Worm (Caenorhabditis elegans) whole organism, late embryonic: ENCODE data around the gene clec-41.

Experiments used
- C08G9.2 ChIP-seq: sonication (generic microtip); optimal IDR thresholded peaks from 2 replicates; lab custom pipeline; 2016; ENCODE audit warnings: mild to moderate bottlenecking, missing genetic modification characterization, moderate library complexity, missing compliant biosample characterization
- C38D4.7 ChIP-seq: fragments of 200-800 bp; sonication (Bioruptor generic); optimal IDR thresholded peaks from 2 replicates; lab custom pipeline; 2018; ENCODE audit warnings: mild to moderate bottlenecking, missing genetic modification characterization, moderate library complexity, missing compliant biosample characterization
- F13H6.1 ChIP-seq: sonication (generic microtip); optimal IDR thresholded peaks from 2 replicates; lab custom pipeline; 2016; ENCODE audit warnings: missing genetic modification characterization, missing compliant biosample characterization
- K02D7.2 ChIP-seq: sonication (generic microtip); optimal IDR thresholded peaks from 2 replicates; lab custom pipeline; 2017; ENCODE audit warnings: mild to moderate bottlenecking, missing genetic modification characterization, missing compliant biosample characterization
- K09A11.1 ChIP-seq: sonication (generic microtip); optimal IDR thresholded peaks from 2 replicates; lab custom pipeline; 2017; ENCODE audit warnings: antibody characterized with exemption, mild to moderate bottlenecking, missing genetic modification characterization, missing compliant biosample characterization; ENCODE audit not compliant: insufficient read depth
- T23F11.4 ChIP-seq: fragments of 200-800 bp; sonication (Bioruptor generic); optimal IDR thresholded peaks from 2 replicates; lab custom pipeline; 2018; ENCODE audit warnings: mild to moderate bottlenecking, missing genetic modification characterization, missing compliant biosample characterization
- ama-1 ChIP-seq: fragments of 150-350 bp; optimal IDR thresholded peaks from 2 replicates; lab custom pipeline; 2014
- ceh-14 ChIP-seq: sonication (generic microtip); optimal IDR thresholded peaks from 2 replicates; lab custom pipeline; 2016; ENCODE audit warnings: missing genotype, missing genetic modification characterization, missing compliant biosample characterization
- ceh-19 ChIP-seq: fragments of 200-800 bp; sonication (Bioruptor generic); optimal IDR thresholded peaks from 2 replicates; lab custom pipeline; 2018; ENCODE audit warnings: mild to moderate bottlenecking, missing genetic modification characterization, missing compliant biosample characterization
- ceh-22 ChIP-seq: sonication (generic microtip); optimal IDR thresholded peaks from 2 replicates; lab custom pipeline; 2017; ENCODE audit warnings: missing biosample characterization, missing genetic modification characterization
- ceh-24 ChIP-seq: sonication (generic microtip); optimal IDR thresholded peaks from 2 replicates; lab custom pipeline; 2016; ENCODE audit warnings: mild to moderate bottlenecking, missing genetic modification characterization, missing compliant biosample characterization
- ceh-30 ChIP-seq: fragments of 150-350 bp; optimal IDR thresholded peaks from 2 replicates; lab custom pipeline; 2014; ENCODE audit warnings: missing biosample characterization, missing genetic modification characterization
- ceh-34 ChIP-seq: sonication (generic microtip); optimal IDR thresholded peaks from 2 replicates; lab custom pipeline; 2016; ENCODE audit warnings: mild to moderate bottlenecking, missing genetic modification characterization, missing compliant biosample characterization
- ceh-45 ChIP-seq: fragments of 200-800 bp; sonication (Bioruptor generic); IDR thresholded peaks from 2 replicates; pipeline ENCODE4 v1.3.6; 2022; ENCODE audit warnings: missing genetic modification reagents, missing genetic modification characterization, missing compliant biosample characterization
- ceh-6 ChIP-seq: fragments of 200-800 bp; sonication (Bioruptor generic); optimal IDR thresholded peaks from 2 replicates; lab custom pipeline; 2018; ENCODE audit warnings: mild to moderate bottlenecking, missing genetic modification characterization, missing compliant biosample characterization
- che-1 ChIP-seq: sonication (generic microtip); optimal IDR thresholded peaks from 2 replicates; lab custom pipeline; 2016; ENCODE audit warnings: mild to moderate bottlenecking, missing genetic modification characterization, missing compliant biosample characterization
- dmd-4 ChIP-seq: sonication (generic microtip); optimal IDR thresholded peaks from 2 replicates; lab custom pipeline; 2016; ENCODE audit warnings: borderline replicate concordance, missing genetic modification characterization, missing compliant biosample characterization
- dve-1 ChIP-seq: sonication (generic microtip); optimal IDR thresholded peaks from 2 replicates; lab custom pipeline; 2017; ENCODE audit warnings: antibody characterized with exemption, mild to moderate bottlenecking, missing genetic modification characterization, missing compliant biosample characterization
- elt-2 ChIP-seq: sonication (generic microtip); optimal IDR thresholded peaks from 2 replicates; lab custom pipeline; 2016; ENCODE audit warnings: missing genetic modification reagents, missing genetic modification characterization, missing compliant biosample characterization
- ets-4 ChIP-seq: sonication (generic microtip); optimal IDR thresholded peaks from 2 replicates; lab custom pipeline; 2016; ENCODE audit warnings: missing genetic modification characterization, missing compliant biosample characterization
- eyg-1 ChIP-seq: sonication (generic microtip); optimal IDR thresholded peaks from 2 replicates; lab custom pipeline; 2016; ENCODE audit warnings: missing genotype, missing genetic modification characterization, missing compliant biosample characterization
- fax-1 ChIP-seq: sonication (generic microtip); optimal IDR thresholded peaks from 2 replicates; lab custom pipeline; 2016; ENCODE audit warnings: missing genotype, missing genetic modification characterization, missing compliant biosample characterization
- fkh-6 ChIP-seq: sonication (generic microtip); optimal IDR thresholded peaks from 2 replicates; lab custom pipeline; 2016; ENCODE audit warnings: missing genetic modification characterization, missing compliant biosample characterization
- gmeb-2 ChIP-seq: sonication (generic microtip); optimal IDR thresholded peaks from 2 replicates; lab custom pipeline; 2016; ENCODE audit warnings: missing genetic modification characterization, inconsistent platforms, missing compliant biosample characterization
- hlh-30 ChIP-seq: sonication (generic microtip); optimal IDR thresholded peaks from 2 replicates; lab custom pipeline; 2017; ENCODE audit warnings: antibody characterized with exemption, missing genetic modification characterization, missing compliant biosample characterization; ENCODE audit not compliant: insufficient read depth
- hlh-8 ChIP-seq: sonication (generic microtip); optimal IDR thresholded peaks from 2 replicates; lab custom pipeline; 2016; ENCODE audit warnings: missing genotype, missing genetic modification characterization, missing compliant biosample characterization
- madf-2 ChIP-seq: sonication (generic microtip); optimal IDR thresholded peaks from 2 replicates; lab custom pipeline; 2017; ENCODE audit warnings: missing genetic modification characterization, missing compliant biosample characterization
- nfya-1 ChIP-seq: sonication (generic microtip); optimal IDR thresholded peaks from 2 replicates; lab custom pipeline; 2017; ENCODE audit warnings: missing genetic modification characterization, mild to moderate bottlenecking, missing compliant biosample characterization, antibody characterized with exemption, moderate library complexity
- nhr-11 ChIP-seq: fragments of 150-350 bp; optimal IDR thresholded peaks from 2 replicates; lab custom pipeline; 2014; ENCODE audit warnings: missing biosample characterization, missing genetic modification characterization
- nhr-232 ChIP-seq: sonication (generic microtip); optimal IDR thresholded peaks from 2 replicates; lab custom pipeline; 2016; ENCODE audit warnings: missing genetic modification characterization, missing compliant biosample characterization
- npax-4 ChIP-seq: sonication (generic microtip); optimal IDR thresholded peaks from 2 replicates; lab custom pipeline; 2016; ENCODE audit warnings: missing genetic modification characterization, missing compliant biosample characterization
- odd-2 ChIP-seq: sonication (generic microtip); optimal IDR thresholded peaks from 2 replicates; lab custom pipeline; 2017; ENCODE audit warnings: antibody characterized with exemption, mild to moderate bottlenecking, missing genetic modification characterization, missing compliant biosample characterization
- pat-9 ChIP-seq: fragments of 200-800 bp; sonication (Bioruptor generic); optimal IDR thresholded peaks from 2 replicates; lab custom pipeline; 2018; ENCODE audit warnings: mild to moderate bottlenecking, missing genetic modification characterization, moderate library complexity, missing compliant biosample characterization
- pax-1 ChIP-seq: fragments of 150-350 bp; optimal IDR thresholded peaks from 2 replicates; lab custom pipeline; 2014; ENCODE audit warnings: missing biosample characterization, missing genetic modification characterization
- pqm-1 ChIP-seq: sonication (generic microtip); optimal IDR thresholded peaks from 2 replicates; lab custom pipeline; 2016; ENCODE audit warnings: missing genetic modification characterization, missing compliant biosample characterization
- pros-1 ChIP-seq: fragments of 150-350 bp; optimal IDR thresholded peaks from 2 replicates; lab custom pipeline; 2014; ENCODE audit warnings: missing biosample characterization, missing genetic modification reagents, missing genetic modification characterization
- ref-2 ChIP-seq: sonication (generic microtip); optimal IDR thresholded peaks from 2 replicates; lab custom pipeline; 2016; ENCODE audit warnings: missing genetic modification characterization, missing compliant biosample characterization
- rnt-1 ChIP-seq: sonication (generic microtip); optimal IDR thresholded peaks from 2 replicates; lab custom pipeline; 2016; ENCODE audit warnings: missing genetic modification characterization, missing compliant biosample characterization
- sdc-2 ChIP-seq: sonication (generic microtip); optimal IDR thresholded peaks from 2 replicates; lab custom pipeline; 2016; ENCODE audit warnings: missing genotype, missing genetic modification characterization, missing compliant biosample characterization
- sox-2 ChIP-seq: fragments of 200-800 bp; sonication (Bioruptor generic); IDR thresholded peaks from 2 replicates; pipeline ENCODE4 v1.3.6; 2022; ENCODE audit warnings: missing genetic modification reagents, missing genetic modification characterization, missing compliant biosample characterization
- sox-4 ChIP-seq: sonication (generic microtip); optimal IDR thresholded peaks from 2 replicates; lab custom pipeline; 2017; ENCODE audit warnings: mild to moderate bottlenecking, missing genetic modification characterization, inconsistent platforms, missing compliant biosample characterization
- syd-9 ChIP-seq: sonication (generic microtip); optimal IDR thresholded peaks from 2 replicates; lab custom pipeline; 2016; ENCODE audit warnings: mild to moderate bottlenecking, missing genetic modification characterization, moderate library complexity, missing compliant biosample characterization
- tbx-7 ChIP-seq: sonication (generic microtip); optimal IDR thresholded peaks from 2 replicates; lab custom pipeline; 2016; ENCODE audit warnings: missing genotype, missing genetic modification characterization, missing compliant biosample characterization
- ttx-3 ChIP-seq: sonication (generic microtip); optimal IDR thresholded peaks from 2 replicates; lab custom pipeline; 2016; ENCODE audit warnings: missing genetic modification reagents, missing genetic modification characterization, missing compliant biosample characterization
- unc-42 ChIP-seq: sonication (generic microtip); optimal IDR thresholded peaks from 2 replicates; lab custom pipeline; 2016; ENCODE audit warnings: missing genotype, missing genetic modification characterization, missing compliant biosample characterization
- unc-55 ChIP-seq: sonication (generic microtip); optimal IDR thresholded peaks from 2 replicates; lab custom pipeline; 2017; ENCODE audit warnings: missing biosample characterization, missing genetic modification reagents, missing genetic modification characterization
- unc-86 ChIP-seq: sonication (generic microtip); optimal IDR thresholded peaks from 2 replicates; lab custom pipeline; 2016; ENCODE audit warnings: missing genetic modification characterization, missing compliant biosample characterization

Gene clec-41

ce11 chrV:13130439-13130840 is 7.5 kb downstream of the clec-41 start (continued):
- no peak for TF ChIP-seq K09A11.1 (tag; lab: Kevin White, UChicago)
- no peak for TF ChIP-seq ttx-3 (tag; lab: Kevin White, UChicago)
- no peak for TF ChIP-seq npax-4
- TF ChIP-seq fax-1 (tag; lab: Kevin White, UChicago): peak; percentile 25
- TF ChIP-seq che-1 (tag; lab: Kevin White, UChicago): no peak
- no peak for TF ChIP-seq ama-1 (lab: Kevin White, UChicago)
- TF ChIP-seq rnt-1 (tag; lab: Kevin White, UChicago): no peak
- peak; percentile 18 for TF ChIP-seq hlh-8 (tag; lab: Kevin White, UChicago)
- TF ChIP-seq nhr-11 (tag; lab: Kevin White, UChicago): no peak
- peak; percentile 24 for TF ChIP-seq dve-1
- TF ChIP-seq C38D4.7: peak; percentile 8
- peak; percentile 20 for TF ChIP-seq dmd-4 (tag; lab: Kevin White, UChicago)
- TF ChIP-seq syd-9 (tag; lab: Kevin White, UChicago): peak; percentile 26
- no peak for TF ChIP-seq unc-86 (tag; lab: Kevin White, UChicago)
- no peak for TF ChIP-seq odd-2 (tag; lab: Kevin White, UChicago)
- no peak for TF ChIP-seq eyg-1
- TF ChIP-seq sox-2 (GFP tag; lab: Robert Waterston, UW): no peak
- no peak for TF ChIP-seq ets-4 (tag; lab: Kevin White, UChicago)
- TF ChIP-seq gmeb-2 (tag; lab: Kevin White, UChicago): no peak
- no peak for TF ChIP-seq T23F11.4 (GFP tag; lab: Kevin White, UChicago)
- peak; percentile 20 for TF ChIP-seq nhr-232 (tag; lab: Kevin White, UChicago)
- TF ChIP-seq fkh-6 (tag; lab: Kevin White, UChicago): no peak
- peak; percentile 59 for TF ChIP-seq unc-55
- TF ChIP-seq pros-1 (tag; lab: Kevin White, UChicago): peak; percentile 46
- peak; percentile 15 for TF ChIP-seq K02D7.2
- TF ChIP-seq ceh-34 (tag; lab: Kevin White, UChicago): peak; percentile 61
- no peak for TF ChIP-seq ceh-19 (GFP tag; lab: Kevin White, UChicago)
- peak; percentile 52 for TF ChIP-seq C08G9.2 (tag; lab: Kevin White, UChicago)
- no peak for TF ChIP-seq ceh-6 (GFP tag; lab: Kevin White, UChicago)
- no peak for TF ChIP-seq sox-4 (tag; lab: Kevin White, UChicago)
- TF ChIP-seq ceh-14 (tag; lab: Kevin White, UChicago): peak; percentile 46
- peak; percentile 44 for TF ChIP-seq sdc-2 (tag; lab: Kevin White, UChicago)
- no peak for TF ChIP-seq ceh-24
- TF ChIP-seq unc-42 (tag; lab: Kevin White, UChicago): peak; percentile 78
- no peak for TF ChIP-seq ceh-22
- TF ChIP-seq tbx-7 (tag; lab: Kevin White, UChicago): no peak
- TF ChIP-seq ceh-30: no peak
- TF ChIP-seq F13H6.1: peak; percentile 7
- TF ChIP-seq pat-9 (tag; lab: Kevin White, UChicago): no peak
- no peak for TF ChIP-seq pax-1 (tag; lab: Kevin White, UChicago)
- TF ChIP-seq ceh-45 (GFP tag; lab: Robert Waterston, UW): no peak
- TF ChIP-seq ref-2: peak; percentile 54
- TF ChIP-seq pqm-1 (tag; lab: Kevin White, UChicago): no peak
- no peak for TF ChIP-seq madf-2
- TF ChIP-seq hlh-30 (tag; lab: Kevin White, UChicago): no peak
- peak; percentile 74 for TF ChIP-seq nfya-1 (tag; lab: Kevin White, UChicago)
- TF ChIP-seq elt-2 (tag; lab: Kevin White, UChicago): peak; percentile 38
